Worm (Caenorhabditis elegans) whole organism, young adult: ENCODE measurements around the gene W01B6.5.

Source experiments
- F49E8.2 ChIP-seq: sonication (generic microtip); optimal IDR thresholded peaks from 3 replicates; lab custom pipeline; 2017; ENCODE audit warnings: missing genetic modification characterization, mild to moderate bottlenecking, missing compliant biosample characterization, antibody characterized with exemption, moderate library complexity; ENCODE audit not compliant: insufficient read depth
- ets-4 ChIP-seq: fragments of 200-800 bp; sonication (Bioruptor generic); optimal IDR thresholded peaks from 2 replicates; lab custom pipeline; 2018; ENCODE audit warnings: mild to moderate bottlenecking, missing genetic modification characterization, missing compliant biosample characterization
- hmg-20 ChIP-seq: fragments of 200-800 bp; sonication (Bioruptor generic); IDR thresholded peaks from 2 replicates; pipeline ENCODE4 v1.3.6; 2022; ENCODE audit warnings: missing genetic modification reagents, missing genetic modification characterization, missing compliant biosample characterization
- pbrm-1 ChIP-seq: fragments of 200-800 bp; sonication (Bioruptor generic); IDR thresholded peaks from 2 replicates; pipeline ENCODE4 v1.3.6; 2022; ENCODE audit warnings: missing genetic modification reagents, missing genetic modification characterization, missing compliant biosample characterization
- unc-62 ChIP-seq: fragments of 150-350 bp; optimal IDR thresholded peaks from 2 replicates; lab custom pipeline; 2014; ENCODE audit warnings: missing biosample characterization, missing genetic modification reagents, missing genetic modification characterization
- zfh-2 ChIP-seq: fragments of 200-800 bp; sonication (Bioruptor generic); conservative IDR thresholded peaks from 2 replicates; pipeline ENCODE4 v1.3.6; 2022; ENCODE audit warnings: missing genetic modification reagents, missing genetic modification characterization, missing compliant biosample characterization
- zim-3 ChIP-seq: sonication (generic microtip); optimal IDR thresholded peaks from 2 replicates; lab custom pipeline; 2017; ENCODE audit warnings: mild to moderate bottlenecking, missing genetic modification characterization, moderate library complexity, missing compliant biosample characterization
- ztf-26 ChIP-seq: sonication (generic microtip); optimal IDR thresholded peaks from 2 replicates; lab custom pipeline; 2017; ENCODE audit warnings: missing genetic modification characterization, missing compliant biosample characterization
- ztf-6 ChIP-seq: fragments of 200-800 bp; sonication (Bioruptor generic); IDR thresholded peaks from 2 replicates; pipeline ENCODE4 v1.3.6; 2022; ENCODE audit warnings: missing genetic modification reagents, missing genetic modification characterization, missing compliant biosample characterization

DNA sequence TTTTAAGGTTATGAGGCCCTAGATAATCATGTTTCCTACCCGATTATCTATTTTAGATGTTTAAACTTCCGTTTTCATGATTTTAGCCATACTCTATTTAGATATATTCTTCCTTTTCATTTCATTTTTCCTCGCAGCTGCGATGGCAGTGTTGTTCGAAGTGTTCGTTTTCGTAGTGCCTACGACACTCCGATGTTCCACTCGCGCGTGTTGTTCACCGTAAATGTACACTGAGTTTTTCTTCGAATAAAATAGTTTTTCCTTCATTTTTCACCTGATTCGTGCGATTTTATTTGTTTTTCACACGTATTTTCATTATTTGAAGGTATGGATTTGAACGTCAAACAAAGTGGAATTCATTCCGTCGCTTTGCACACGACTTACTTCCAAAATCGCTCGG lies 20.9 kb downstream of the W01B6.5 start, which contains the start of gene dis-3:
- TF ChIP-seq ztf-6 (GFP tag; lab: Robert Waterston, UW) (no peak), hmg-20 (GFP tag; lab: Robert Waterston, UW) (no peak), unc-62 (GFP tag; lab: Kevin White, UChicago) (no peak), pbrm-1 (no peak), ets-4 (GFP tag; lab: Kevin White, UChicago) (no peak), zim-3 (tag; lab: Kevin White, UChicago) (no peak), ztf-26 (tag; lab: Kevin White, UChicago) (no peak), F49E8.2 (tag; lab: Kevin White, UChicago) (no peak), zfh-2 (GFP tag; lab: Robert Waterston, UW) (no peak)
